Worm (Caenorhabditis elegans): ENCODE data around the gene Y48E1C.4.

ce11 chrII:13414554-13415057 is 22.0 kb downstream of the Y48E1C.4 start, which contains the start of gene Y48E1C.1:
- TF ChIP-seq W03F9.2 (tag; optimal IDR thresholded peaks at IDR 0.05) = no peak
- no peak for TF ChIP-seq him-1 (tag; optimal IDR thresholded peaks at IDR 0.05)
